Fruit fly (Drosophila melanogaster): Measurements from ENCODE around the gene CG13004.

The CG13004 gene

dm6 chrX:16834259-16834658 is 1.1 kb downstream of the CG13004 start (continued):
- TF ChIP-seq CG4424 (GFP tag; optimal IDR thresholded peaks at IDR 0.05) (no peak), E2f2 (GFP tag; IDR thresholded peaks at IDR 0.05) (peak; percentile 35; the same call in 1 of the 2 replicates), dimm (GFP tag; IDR thresholded peaks at IDR 0.05) (0 out of 2 replicates have a peak, but pooled peaks have one; percentile 20), jing (GFP tag; optimal IDR thresholded peaks at IDR 0.05) (no peak), sisA (GFP tag; IDR thresholded peaks at IDR 0.05) (no peak), CG11723 (GFP tag; optimal IDR thresholded peaks at IDR 0.05) (peak; percentile 32), Myb (GFP tag; optimal IDR thresholded peaks at IDR 0.05) (no peak), kni (GFP tag; optimal IDR thresholded peaks at IDR 0.05) (no peak), Mes4 (GFP tag; optimal IDR thresholded peaks at IDR 0.05) (no peak), CG12071 (GFP tag; optimal IDR thresholded peaks at IDR 0.05) (no peak), CG11398 (GFP tag; optimal IDR thresholded peaks at IDR 0.05) (peak; percentile 28), knrl (GFP tag; IDR thresholded peaks at IDR 0.05; ENCODE audit: partially characterized antibody) (no peak), sug (tag; optimal IDR thresholded peaks at IDR 0.05) (peak; percentile 26), CG2889 (GFP tag; IDR thresholded peaks at IDR 0.05) (no peak), Xrp1 (GFP tag; IDR thresholded peaks at IDR 0.05) (0 out of 2 replicates have a peak, but pooled peaks have one; percentile 25), CG32772 (GFP tag; IDR thresholded peaks at IDR 0.05) (peak; percentile 6; the same call in 1 of the 2 replicates), CG34224 (GFP tag; IDR thresholded peaks at IDR 0.05; ENCODE audit: partially characterized antibody) (no peak), CG13424 (tag; optimal IDR thresholded peaks at IDR 0.05) (peak; percentile 60), NK7.1 (GFP tag; optimal IDR thresholded peaks at IDR 0.05) (no peak), CG14965 (GFP tag; optimal IDR thresholded peaks at IDR 0.05; ENCODE audit: borderline replicate concordance) (no peak), chif (GFP tag; optimal IDR thresholded peaks at IDR 0.05) (peak in 1 of 2 experiments; percentile 48), Asciz (GFP tag; optimal IDR thresholded peaks at IDR 0.05) (no peak), slp2 (GFP tag; optimal IDR thresholded peaks at IDR 0.05) (no peak), CG2712 (tag; optimal IDR thresholded peaks at IDR 0.05) (peak; percentile 57), Nf-YC (tag; optimal IDR thresholded peaks at IDR 0.05) (peak; percentile 33), CG9215 (GFP tag; IDR thresholded peaks at IDR 0.05) (peak; percentile 42; the same call in 1 of the 2 replicates), amos (GFP tag; IDR thresholded peaks at IDR 0.05; ENCODE audit: partially characterized antibody) (no peak), shn (GFP tag; optimal IDR thresholded peaks at IDR 0.05) (peak; percentile 31), dan (GFP tag; IDR thresholded peaks at IDR 0.05) (no peak), CG16863 (GFP tag; optimal IDR thresholded peaks at IDR 0.05) (peak; percentile 23), Kr (GFP tag; optimal IDR thresholded peaks at IDR 0.05) (no peak), twi (tag; optimal IDR thresholded peaks at IDR 0.05) (peak; percentile 9), Atf-2 (GFP tag; optimal IDR thresholded peaks at IDR 0.05) (peak; percentile 18), pan (optimal IDR thresholded peaks at IDR 0.05) (no peak), pan (GFP tag; optimal IDR thresholded peaks at IDR 0.05 in 1 of 2, IDR thresholded peaks at IDR 0.05 in 1 of 2) (peak in 1 of 2 experiments; percentile 48), stc (GFP tag; IDR thresholded peaks at IDR 0.05) (0 out of 2 replicates have a peak, but pooled peaks have one; percentile 47), Antp (GFP tag; optimal IDR thresholded peaks at IDR 0.05) (no peak), CG17829 (tag; optimal IDR thresholded peaks at IDR 0.05) (peak; percentile 47), cg (GFP tag; optimal IDR thresholded peaks at IDR 0.05) (no peak), Elba2 (GFP tag; optimal IDR thresholded peaks at IDR 0.05) (no peak), CG9727 (GFP tag; optimal IDR thresholded peaks at IDR 0.05) (peak; percentile 25), CG17361 (GFP tag; IDR thresholded peaks at IDR 0.05) (peak; percentile 76), gcm (GFP tag; optimal IDR thresholded peaks at IDR 0.05) (peak; percentile 42), Neu2 (GFP tag; optimal IDR thresholded peaks at IDR 0.05; ENCODE audit: borderline replicate concordance) (no peak), Hr78 (GFP tag; optimal IDR thresholded peaks at IDR 0.05) (peak in 1 of 2 experiments; percentile 40), trh (GFP tag; optimal IDR thresholded peaks at IDR 0.05) (no peak), NC2α (GFP tag; optimal IDR thresholded peaks at IDR 0.05) (no peak), Ada2b (GFP tag; IDR thresholded peaks at IDR 0.05) (0 out of 2 replicates have a peak, but pooled peaks have one; percentile 31), CG31441 (GFP tag; IDR thresholded peaks at IDR 0.05) (peak; percentile 54), Dref (GFP tag; IDR thresholded peaks at IDR 0.05) (no peak), so (GFP tag; IDR thresholded peaks at IDR 0.05) (peak; percentile 41; the same call in 1 of the 3 replicates)

Measured in whole organism, embryonic.